Fruit fly (Drosophila melanogaster) whole organism, adult: Measurements from ENCODE around the gene CG15717.

Experiments used
- CG33017 ChIP-seq: fragments of 200-800 bp; sonication (Bioruptor generic); optimal IDR thresholded peaks from 2 replicates; lab custom pipeline; 2018; ENCODE audit warnings: missing biosample characterization, mild to moderate bottlenecking, missing genetic modification characterization, moderate library complexity
- CG5204 ChIP-seq: fragments of 200-800 bp; sonication (Bioruptor generic); optimal IDR thresholded peaks from 2 replicates; lab custom pipeline; 2016; ENCODE audit warnings: missing biosample characterization, missing genetic modification characterization
- Crg-1 ChIP-seq: fragments of 200-800 bp; sonication (Bioruptor generic); optimal IDR thresholded peaks from 2 replicates; lab custom pipeline; 2016; ENCODE audit warnings: missing biosample characterization, missing genetic modification characterization
- Mnt ChIP-seq: fragments of 200-800 bp; sonication (Bioruptor generic); optimal IDR thresholded peaks from 2 replicates; lab custom pipeline; 2016; ENCODE audit warnings: missing biosample characterization, mild to moderate bottlenecking, missing genetic modification characterization
- cnc ChIP-seq, 2 experiments: fragments of >200 bp; optimal IDR thresholded peaks; 2 replicates each; lab custom pipeline; 2017

DNA sequence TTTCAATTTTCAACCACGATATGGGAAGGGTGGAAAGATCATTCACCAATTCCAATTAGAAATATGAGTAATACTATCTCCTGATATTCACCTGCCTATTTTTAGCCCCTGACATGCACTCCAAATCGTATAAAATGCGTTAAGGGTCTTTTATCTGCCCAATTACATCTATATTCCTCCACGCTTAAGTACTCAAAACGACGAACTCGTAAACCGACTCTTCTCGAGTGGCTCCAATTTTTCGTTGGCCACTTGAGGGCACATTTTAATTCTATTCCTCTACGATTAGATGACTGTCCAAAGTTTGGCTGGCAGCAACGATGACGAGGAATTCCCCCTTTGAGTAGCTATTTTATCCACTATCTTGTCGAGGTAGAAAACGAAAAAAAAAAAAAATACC, 26.9 kb upstream of the CG15717 start:
- TF ChIP-seq cnc (optimal IDR thresholded peaks at IDR 0.05; lab: Kevin White, UChicago) (no peak), Crg-1 (GFP tag; lab: Kevin White, UChicago) (no peak), CG5204 (no peak), Mnt (GFP tag; lab: Kevin White, UChicago) (no peak), CG33017 (tag; lab: Kevin White, UChicago) (no peak)
